Fruit fly (Drosophila melanogaster): ENCODE measurements around the gene CG8944.

DNA sequence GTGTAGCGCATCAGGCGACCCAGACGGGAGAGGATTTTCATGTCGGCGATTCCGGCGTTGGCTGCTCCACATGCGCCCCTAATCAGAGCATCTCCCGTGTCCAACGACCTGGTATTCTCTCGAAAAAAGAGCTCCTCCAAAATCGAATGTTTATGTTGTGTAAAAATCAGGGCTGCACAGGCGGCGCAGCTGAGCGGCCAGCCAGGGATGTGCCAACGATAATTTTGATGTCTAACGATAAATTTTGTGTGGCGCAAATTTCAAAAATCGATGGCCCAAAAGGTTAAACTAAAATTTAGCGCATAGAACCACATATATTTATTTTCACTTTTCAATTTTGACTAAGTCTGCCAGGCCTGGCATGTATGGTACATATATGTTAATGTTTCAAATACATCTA, 45.0 kb downstream of the CG8944 start, which contains the start of gene CG9240:
- TF ChIP-seq psq (optimal IDR thresholded peaks at IDR 0.05) (no peak), Dll (optimal IDR thresholded peaks at IDR 0.05) (no peak), usp (GFP tag; optimal IDR thresholded peaks at IDR 0.05) (no peak), CG8478 (optimal IDR thresholded peaks at IDR 0.05) (no peak), EcR (GFP tag; optimal IDR thresholded peaks at IDR 0.05) (no peak), pan (optimal IDR thresholded peaks at IDR 0.05) (no peak)
